Worm (Caenorhabditis elegans): ENCODE results near the gene drap-1.

- TF ChIP-seq tab-1 (GFP tag; IDR thresholded peaks at IDR 0.05), result no peak
- no peak for TF ChIP-seq ref-1 (GFP tag; conservative IDR thresholded peaks at IDR 0.05)
- TF ChIP-seq ztf-29 (GFP tag; IDR thresholded peaks at IDR 0.05), result no peak
These were observed 45.8 kb downstream of the drap-1 start, which contains the start of gene F46B6.12 for ce11 chrV:9775734-9776133.

Data from whole organism, midembryonic.